Worm (Caenorhabditis elegans): ENCODE data around the gene K01G5.10.

ce11 chrIII:10739902-10740301 lies 18.4 kb downstream of the K01G5.10 start:
- no peak for TF ChIP-seq T22C8.4 (GFP tag; IDR thresholded peaks at IDR 0.05)
- TF ChIP-seq ref-1 (GFP tag; conservative IDR thresholded peaks at IDR 0.05): no peak
- no peak for TF ChIP-seq tab-1 (GFP tag; IDR thresholded peaks at IDR 0.05)
- TF ChIP-seq med-1 (GFP tag; optimal IDR thresholded peaks at IDR 0.05; ENCODE audit: insufficient read depth): no peak

All from whole organism, midembryonic.